Fruit fly (Drosophila melanogaster) whole organism, adult: ENCODE measurements around the gene CG5500.

Source experiments
- CG11617 ChIP-seq: fragments of 200-800 bp; sonication (Bioruptor generic); optimal IDR thresholded peaks from 2 replicates; lab custom pipeline; 2017; ENCODE audit warnings: mild to moderate bottlenecking, missing biosample characterization, missing genetic modification reagents, missing genetic modification characterization
- CG14711 ChIP-seq: fragments of 200-800 bp; sonication (Bioruptor generic); optimal IDR thresholded peaks from 2 replicates; lab custom pipeline; 2018; ENCODE audit warnings: missing biosample characterization, mild to moderate bottlenecking, missing genetic modification characterization, moderate library complexity
- CG7045 ChIP-seq: fragments of 200-800 bp; sonication (Bioruptor generic); optimal IDR thresholded peaks from 2 replicates; lab custom pipeline; 2017; ENCODE audit warnings: missing biosample characterization, mild to moderate bottlenecking, missing genetic modification characterization
- Hr96 ChIP-seq: fragments of 200-800 bp; sonication (Bioruptor generic); optimal IDR thresholded peaks from 2 replicates; lab custom pipeline; 2016; ENCODE audit warnings: missing biosample characterization, missing genetic modification characterization
- Mnt ChIP-seq: fragments of 200-800 bp; sonication (Bioruptor generic); optimal IDR thresholded peaks from 2 replicates; lab custom pipeline; 2016; ENCODE audit warnings: missing biosample characterization, mild to moderate bottlenecking, missing genetic modification characterization
- bab1 ChIP-seq: fragments of 200-800 bp; sonication (Bioruptor generic); optimal IDR thresholded peaks from 3 replicates; lab custom pipeline; 2019; ENCODE audit warnings: missing biosample characterization, mild to moderate bottlenecking, missing genetic modification characterization, moderate library complexity
- cic ChIP-seq: fragments of 200-800 bp; sonication (Bioruptor generic); optimal IDR thresholded peaks from 2 replicates; lab custom pipeline; 2017; ENCODE audit warnings: missing biosample characterization, mild to moderate bottlenecking, missing genetic modification characterization, moderate library complexity
- cnc ChIP-seq, 2 experiments: fragments of >200 bp; optimal IDR thresholded peaks; 2 replicates each; lab custom pipeline; 2017
- pad ChIP-seq: fragments of 200-800 bp; sonication (Bioruptor generic); optimal IDR thresholded peaks from 3 replicates; lab custom pipeline; 2017; ENCODE audit warnings: missing biosample characterization, missing genetic modification characterization, mild to moderate bottlenecking, moderate library complexity, missing genetic modification reagents
- toe ChIP-seq: fragments of 200-800 bp; sonication (Bioruptor generic); optimal IDR thresholded peaks from 2 replicates; lab custom pipeline; 2016; ENCODE audit warnings: missing biosample characterization, missing genetic modification characterization

DNA sequence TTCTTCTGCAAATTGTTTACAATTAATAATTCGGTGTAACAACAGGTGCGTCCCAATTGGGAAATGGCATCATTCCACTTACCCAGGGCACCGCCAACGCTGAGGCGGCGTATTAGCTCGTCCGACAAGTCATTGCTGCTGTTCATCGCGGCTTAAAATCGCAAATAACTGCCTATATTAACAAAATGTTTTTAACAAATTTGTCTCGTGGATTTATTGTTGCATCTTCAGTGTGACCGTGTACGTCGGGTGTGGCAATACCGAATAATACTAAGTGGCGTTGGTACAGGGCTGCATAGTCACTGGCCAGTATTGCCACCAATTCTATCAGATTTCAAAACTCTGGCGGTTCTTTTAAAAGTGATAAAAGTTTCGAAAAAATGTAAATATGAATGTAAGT is 36.2 kb downstream of the CG5500 start, which contains the start of gene Ets97D:
- TF ChIP-seq Mnt (GFP tag; lab: Kevin White, UChicago) = peak; percentile 83
- TF ChIP-seq toe (GFP tag; lab: Kevin White, UChicago) = no peak
- TF ChIP-seq CG11617 (GFP tag; lab: Kevin White, UChicago) = no peak
- TF ChIP-seq Hr96 (GFP tag; lab: Kevin White, UChicago) = no peak
- TF ChIP-seq pad = no peak
- no peak for TF ChIP-seq CG7045 (GFP tag; lab: Kevin White, UChicago)
- TF ChIP-seq bab1 (GFP tag; lab: Kevin White, UChicago) = peak; percentile 60
- peak; percentile 93 for TF ChIP-seq CG14711 (tag; lab: Kevin White, UChicago)
- no peak for TF ChIP-seq cnc (optimal IDR thresholded peaks at IDR 0.05; lab: Kevin White, UChicago)
- no peak for TF ChIP-seq cic
